Worm (Caenorhabditis elegans) whole organism, L2 larva: ENCODE results near the gene F58A6.2.

ENCODE experiments used
- C34F6.9 ChIP-seq: fragments of 150-350 bp; optimal IDR thresholded peaks from 2 replicates; lab custom pipeline; 2014; ENCODE audit warnings: missing biosample characterization, missing genetic modification characterization
- F13H6.1 ChIP-seq: sonication (generic microtip); optimal IDR thresholded peaks from 2 replicates; lab custom pipeline; 2016; ENCODE audit warnings: missing genetic modification characterization, missing compliant biosample characterization
- R02D3.7 ChIP-seq: fragments of 150-350 bp; optimal IDR thresholded peaks from 2 replicates; lab custom pipeline; 2014; ENCODE audit warnings: missing biosample characterization, missing genetic modification characterization
- Y55F3AM.14 ChIP-seq: fragments of 200-800 bp; sonication (Bioruptor generic); optimal IDR thresholded peaks from 2 replicates; lab custom pipeline; 2018; ENCODE audit warnings: mild to moderate bottlenecking, missing genetic modification characterization, missing compliant biosample characterization
- ZK546.5 ChIP-seq: sonication (generic microtip); optimal IDR thresholded peaks from 2 replicates; lab custom pipeline; 2017; ENCODE audit warnings: missing biosample characterization, missing genetic modification characterization
- alr-1 ChIP-seq: fragments of 150-350 bp; optimal IDR thresholded peaks from 2 replicates; lab custom pipeline; 2014; ENCODE audit warnings: missing biosample characterization, missing genetic modification characterization
- aly-2 ChIP-seq: fragments of 150-350 bp; optimal IDR thresholded peaks from 2 replicates; lab custom pipeline; 2014; ENCODE audit warnings: missing biosample characterization, missing genetic modification characterization
- ama-1 ChIP-seq: fragments of 150-350 bp; optimal IDR thresholded peaks from 2 replicates; lab custom pipeline; 2018; ENCODE audit warnings: inconsistent platforms
- blmp-1 ChIP-seq: sonication (generic microtip); optimal IDR thresholded peaks from 2 replicates; lab custom pipeline; 2017; ENCODE audit warnings: missing genetic modification characterization, mild to moderate bottlenecking, missing compliant biosample characterization, antibody characterized with exemption, moderate library complexity; ENCODE audit not compliant: insufficient read depth
- ceh-16 ChIP-seq: fragments of 150-350 bp; optimal IDR thresholded peaks from 2 replicates; lab custom pipeline; 2014; ENCODE audit warnings: missing biosample characterization, missing genetic modification characterization
- ceh-82 ChIP-seq: fragments of 150-350 bp; optimal IDR thresholded peaks from 2 replicates; lab custom pipeline; 2014; ENCODE audit warnings: missing biosample characterization, missing genetic modification characterization
- crh-2 ChIP-seq: sonication (generic microtip); optimal IDR thresholded peaks from 2 replicates; lab custom pipeline; 2017; ENCODE audit warnings: missing biosample characterization, missing genetic modification characterization
- dmd-4 ChIP-seq: sonication (generic microtip); optimal IDR thresholded peaks from 2 replicates; lab custom pipeline; 2017; ENCODE audit warnings: missing biosample characterization, missing genetic modification characterization
- egl-27 ChIP-seq: sonication (generic microtip); optimal IDR thresholded peaks from 3 replicates; lab custom pipeline; 2017; ENCODE audit warnings: missing biosample characterization, missing genetic modification reagents, missing genetic modification characterization
- elt-3 ChIP-seq: sonication (generic microtip); optimal IDR thresholded peaks from 2 replicates; lab custom pipeline; 2017; ENCODE audit warnings: missing biosample characterization, missing genetic modification characterization
- gmeb-1 ChIP-seq: fragments of 150-350 bp; optimal IDR thresholded peaks from 2 replicates; lab custom pipeline; 2014; ENCODE audit warnings: missing biosample characterization, missing genetic modification characterization
- lin-11 ChIP-seq: fragments of 150-350 bp; sonication (generic microtip); optimal IDR thresholded peaks from 2 replicates; lab custom pipeline; 2014; ENCODE audit warnings: missing biosample characterization, missing genetic modification characterization, inconsistent platforms, mixed read lengths
- lin-39 ChIP-seq: fragments of 150-350 bp; optimal IDR thresholded peaks from 2 replicates; lab custom pipeline; 2014; ENCODE audit warnings: missing biosample characterization, missing genetic modification reagents, missing genetic modification characterization
- lsy-2 ChIP-seq, 2 experiments: fragments of 150-350 bp in 1 of 2; sonication (generic microtip) in 1 of 2; optimal IDR thresholded peaks; 2 replicates each; lab custom pipeline; 2014 to 2017; ENCODE audit warnings: missing biosample characterization in 2 of 2, missing genetic modification characterization in 2 of 2
- mab-5 ChIP-seq: fragments of 150-350 bp; optimal IDR thresholded peaks from 2 replicates; lab custom pipeline; 2014; ENCODE audit warnings: missing biosample characterization, missing genetic modification characterization
- mbf-1 ChIP-seq: sonication (generic microtip); optimal IDR thresholded peaks from 2 replicates; lab custom pipeline; 2017; ENCODE audit warnings: missing biosample characterization, missing genetic modification characterization
- nhr-10 ChIP-seq: sonication (generic microtip); optimal IDR thresholded peaks from 2 replicates; lab custom pipeline; 2017; ENCODE audit warnings: missing biosample characterization, missing genetic modification characterization
- nhr-11 ChIP-seq: fragments of 150-350 bp; optimal IDR thresholded peaks from 2 replicates; lab custom pipeline; 2014; ENCODE audit warnings: missing biosample characterization, missing genetic modification characterization
- nhr-12 ChIP-seq: fragments of 150-350 bp; optimal IDR thresholded peaks from 2 replicates; lab custom pipeline; 2014; ENCODE audit warnings: missing biosample characterization, missing genetic modification characterization
- nhr-129 ChIP-seq: fragments of 150-350 bp; optimal IDR thresholded peaks from 2 replicates; lab custom pipeline; 2014; ENCODE audit warnings: missing biosample characterization, missing genetic modification characterization
- nhr-21 ChIP-seq: fragments of 150-350 bp; optimal IDR thresholded peaks from 2 replicates; lab custom pipeline; 2014; ENCODE audit warnings: missing biosample characterization, missing genetic modification characterization
- nhr-23 ChIP-seq: fragments of 150-350 bp; optimal IDR thresholded peaks from 2 replicates; lab custom pipeline; 2014; ENCODE audit warnings: missing biosample characterization, missing genetic modification reagents, missing genetic modification characterization
- nhr-237 ChIP-seq: fragments of 150-350 bp; optimal IDR thresholded peaks from 2 replicates; lab custom pipeline; 2014; ENCODE audit warnings: missing biosample characterization, missing genetic modification characterization
- nhr-25 ChIP-seq: fragments of 150-350 bp; sonication (generic microtip); optimal IDR thresholded peaks from 3 replicates; lab custom pipeline; 2014; ENCODE audit warnings: missing biosample characterization, missing genetic modification characterization
- peb-1 ChIP-seq: fragments of 150-350 bp; optimal IDR thresholded peaks from 2 replicates; lab custom pipeline; 2014; ENCODE audit warnings: missing biosample characterization, missing genetic modification characterization
- sem-4 ChIP-seq: fragments of 150-350 bp; optimal IDR thresholded peaks from 2 replicates; lab custom pipeline; 2014; ENCODE audit warnings: missing biosample characterization, missing genetic modification reagents, missing genetic modification characterization
- sma-9 ChIP-seq, 2 experiments: fragments of 150-350 bp in 1 of 2; sonication (generic microtip) in 1 of 2; optimal IDR thresholded peaks; 2 replicates each; lab custom pipeline; 2014 to 2016; ENCODE audit warnings: missing genetic modification characterization in 2 of 2, mild to moderate bottlenecking in 1 of 2, missing biosample characterization in 1 of 2, missing compliant biosample characterization in 1 of 2, missing genetic modification reagents in 1 of 2, moderate library complexity in 1 of 2
- unc-39 ChIP-seq: fragments of 150-350 bp; optimal IDR thresholded peaks from 2 replicates; lab custom pipeline; 2014; ENCODE audit warnings: missing biosample characterization, missing genetic modification characterization
- unc-55 ChIP-seq: fragments of 150-350 bp; sonication (generic microtip); optimal IDR thresholded peaks from 3 replicates; lab custom pipeline; 2014; ENCODE audit warnings: missing biosample characterization, missing genetic modification reagents, missing genetic modification characterization
- zag-1 ChIP-seq: fragments of 150-350 bp; optimal IDR thresholded peaks from 2 replicates; lab custom pipeline; 2014; ENCODE audit warnings: missing biosample characterization, missing genetic modification characterization
- ztf-1 ChIP-seq: fragments of 200-800 bp; sonication (Bioruptor generic); conservative IDR thresholded peaks from 2 replicates; pipeline ENCODE4 v1.3.6; 2022; ENCODE audit warnings: missing genetic modification characterization, missing compliant biosample characterization
- ztf-11 ChIP-seq: sonication (generic microtip); optimal IDR thresholded peaks from 2 replicates; lab custom pipeline; 2017; ENCODE audit warnings: missing biosample characterization, missing genetic modification characterization
- ztf-4 ChIP-seq: fragments of 150-350 bp; optimal IDR thresholded peaks from 2 replicates; lab custom pipeline; 2014; ENCODE audit warnings: missing biosample characterization, missing genetic modification characterization

F58A6.2 gene

ce11 chrII:5092362-5093281 lies 43.9 kb upstream of the F58A6.2 start, which contains the start of gene C04G6.2 (continued):
- no peak for TF ChIP-seq elt-3 (tag; lab: Kevin White, UChicago)
- TF ChIP-seq nhr-10 (tag; lab: Kevin White, UChicago) = no peak
- TF ChIP-seq crh-2 (tag; lab: Kevin White, UChicago) = peak; percentile 62
- TF ChIP-seq nhr-129 = peak; percentile 55
- no peak for TF ChIP-seq Y55F3AM.14 (GFP tag; lab: Kevin White, UChicago)
- TF ChIP-seq nhr-21 (tag; lab: Kevin White, UChicago) = no peak
- no peak for TF ChIP-seq blmp-1 (tag; lab: Kevin White, UChicago)
- TF ChIP-seq alr-1 = no peak
- no peak for TF ChIP-seq mbf-1 (tag; lab: Kevin White, UChicago)
- TF ChIP-seq unc-39 (tag; lab: Kevin White, UChicago) = no peak
- TF ChIP-seq ztf-1 (GFP tag; lab: Robert Waterston, UW) = no peak

DNA sequence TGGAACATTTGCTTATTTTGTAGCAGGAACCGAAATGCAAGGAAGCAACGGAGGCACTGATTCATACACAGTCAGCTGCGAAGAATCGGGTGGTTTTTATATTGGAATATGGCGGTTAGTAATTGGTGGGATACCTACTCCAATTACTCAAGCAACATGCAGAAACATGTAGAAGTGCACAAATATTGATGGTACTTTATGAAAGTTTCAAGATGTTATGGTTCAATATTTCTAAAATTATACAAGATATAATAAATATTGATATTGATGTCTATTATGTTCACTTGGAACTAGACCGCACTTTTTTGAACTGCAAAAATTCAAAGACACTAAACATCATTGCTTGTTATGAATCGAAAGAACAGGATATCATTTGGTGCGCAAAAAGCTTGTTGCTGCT lies 42.6 kb upstream of the F58A6.2 start, which contains the start of gene C04G6.13:
TSS of gene C04G6.13 (plus strand) at position 301 of the 400 bp plus-strand sequence.
- TF ChIP-seq ama-1 = no peak
- no peak for TF ChIP-seq mab-5 (tag; lab: Kevin White, UChicago)
- no peak for TF ChIP-seq nhr-25 (tag; lab: Kevin White, UChicago)
- TF ChIP-seq alr-1 = no peak
- TF ChIP-seq lsy-2 (tag; optimal IDR thresholded peaks at IDR 0.05; lab: Kevin White, UChicago) = no peak
- TF ChIP-seq nhr-12 (tag; lab: Kevin White, UChicago) = no peak
- no peak for TF ChIP-seq ztf-11 (tag; lab: Kevin White, UChicago)
- no peak for TF ChIP-seq lin-11 (tag; lab: Kevin White, UChicago)
- TF ChIP-seq sma-9 (GFP tag; optimal IDR thresholded peaks at IDR 0.05; lab: Kevin White, UChicago) = no peak
- no peak for TF ChIP-seq sma-9 (tag; optimal IDR thresholded peaks at IDR 0.05; lab: Kevin White, UChicago)
- no peak for TF ChIP-seq nhr-23 (tag; lab: Kevin White, UChicago)
- no peak for TF ChIP-seq nhr-129
- TF ChIP-seq egl-27 = no peak
- TF ChIP-seq, all 48 proteins: peak for 0

ce11 chrII:5099034-5099433 lies 37.5 kb upstream of the F58A6.2 start:
- TF ChIP-seq unc-55 (GFP tag; lab: Kevin White, UChicago) = no peak
- TF ChIP-seq nhr-23 (tag; lab: Kevin White, UChicago) = no peak
- TF ChIP-seq nhr-21 (tag; lab: Kevin White, UChicago) = no peak
- no peak for TF ChIP-seq mab-5 (tag; lab: Kevin White, UChicago)
- TF ChIP-seq ztf-11 (tag; lab: Kevin White, UChicago) = no peak
- TF ChIP-seq lin-39 (tag; lab: Kevin White, UChicago) = no peak
- TF ChIP-seq ceh-16 = no peak
- no peak for TF ChIP-seq nhr-12 (tag; lab: Kevin White, UChicago)
- no peak for TF ChIP-seq nhr-11 (tag; lab: Kevin White, UChicago)
- no peak for TF ChIP-seq nhr-237
- TF ChIP-seq nhr-10 (tag; lab: Kevin White, UChicago) = no peak
- no peak for TF ChIP-seq dmd-4
- no peak for TF ChIP-seq mbf-1 (tag; lab: Kevin White, UChicago)
- TF ChIP-seq sma-9 (GFP tag; optimal IDR thresholded peaks at IDR 0.05; lab: Kevin White, UChicago) = no peak
- TF ChIP-seq sma-9 (tag; optimal IDR thresholded peaks at IDR 0.05; lab: Kevin White, UChicago) = no peak
- no peak for TF ChIP-seq ceh-82 (tag; lab: Kevin White, UChicago)
- no peak for TF ChIP-seq nhr-129
- TF ChIP-seq ztf-4 (tag; lab: Kevin White, UChicago) = no peak
- TF ChIP-seq sem-4 = no peak
- no peak for TF ChIP-seq R02D3.7

DNA sequence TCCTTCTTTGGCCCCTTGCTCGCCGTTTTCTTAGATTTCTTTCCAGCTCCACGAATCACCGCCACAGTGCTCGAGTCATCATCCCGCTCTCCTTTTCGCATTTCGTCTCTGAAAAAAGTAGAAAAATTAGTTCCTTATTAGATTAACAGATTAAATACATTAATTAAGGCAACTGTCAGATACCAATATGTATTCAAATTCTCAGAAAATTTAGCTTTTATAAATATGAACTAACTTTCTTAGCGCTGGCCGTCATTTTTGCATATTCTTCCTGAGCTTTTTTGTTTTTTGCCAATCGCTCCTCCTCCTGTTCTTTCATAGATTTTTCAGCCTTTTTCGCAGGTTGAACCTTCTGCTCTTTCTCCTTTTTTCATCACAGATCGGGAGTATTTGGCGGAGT lies 36.9 kb upstream of the F58A6.2 start, which contains the start of gene C04G6.6:
TSS of gene C04G6.6 (minus strand) at position 101 of the 400 bp plus-strand sequence.
- TF ChIP-seq C34F6.9 (tag; lab: Kevin White, UChicago) = no peak
- no peak for TF ChIP-seq elt-3 (tag; lab: Kevin White, UChicago)

- no peak for TF ChIP-seq R02D3.7
- TF ChIP-seq nhr-10 (tag; lab: Kevin White, UChicago) = no peak
- TF ChIP-seq ZK546.5 = no peak
- no peak for TF ChIP-seq aly-2
- no peak for TF ChIP-seq zag-1 (tag; lab: Kevin White, UChicago)
- TF ChIP-seq ceh-16 = no peak
- TF ChIP-seq nhr-11 (tag; lab: Kevin White, UChicago) = no peak
- TF ChIP-seq Y55F3AM.14 (GFP tag; lab: Kevin White, UChicago) = no peak
- no peak for TF ChIP-seq crh-2 (tag; lab: Kevin White, UChicago)
- no peak for TF ChIP-seq alr-1
- no peak for TF ChIP-seq nhr-237
- TF ChIP-seq peb-1 (tag; lab: Kevin White, UChicago) = no peak
- TF ChIP-seq gmeb-1 (tag; lab: Kevin White, UChicago) = no peak
- no peak for TF ChIP-seq F13H6.1 (tag; lab: Kevin White, UChicago)
These were observed 34.8 kb upstream of the F58A6.2 start, which contains the start of the genes idpb-3 and idpb-1 for ce11 chrII:5101701-5102100. Gene idpb-3 (minus strand): TSS chrII:5101801. Gene idpb-1 (plus strand): TSS chrII:5101984.
